Worm (Caenorhabditis elegans): ENCODE data around the gene srt-29.
A peak's percentile ranks its signal among the peaks of the same experiment; 100 is the strongest.

srt-29 gene

ce11 chrV:2718688-2719185 lies at the start of gene srt-29:
Gene srt-29 (minus strand): TSS chrV:2719135.
- no peak for TF ChIP-seq ama-1 (optimal IDR thresholded peaks at IDR 0.05)
- no peak for TF ChIP-seq hmbx-1 (tag; optimal IDR thresholded peaks at IDR 0.05)
- no peak for TF ChIP-seq ceh-13 (GFP tag; optimal IDR thresholded peaks at IDR 0.05)
- TF ChIP-seq sea-1 (GFP tag; conservative IDR thresholded peaks at IDR 0.05), result no peak
- TF ChIP-seq ceh-36 (tag; optimal IDR thresholded peaks at IDR 0.05), result no peak
- no peak for TF ChIP-seq hnd-1 (tag; optimal IDR thresholded peaks at IDR 0.05)

DNA sequence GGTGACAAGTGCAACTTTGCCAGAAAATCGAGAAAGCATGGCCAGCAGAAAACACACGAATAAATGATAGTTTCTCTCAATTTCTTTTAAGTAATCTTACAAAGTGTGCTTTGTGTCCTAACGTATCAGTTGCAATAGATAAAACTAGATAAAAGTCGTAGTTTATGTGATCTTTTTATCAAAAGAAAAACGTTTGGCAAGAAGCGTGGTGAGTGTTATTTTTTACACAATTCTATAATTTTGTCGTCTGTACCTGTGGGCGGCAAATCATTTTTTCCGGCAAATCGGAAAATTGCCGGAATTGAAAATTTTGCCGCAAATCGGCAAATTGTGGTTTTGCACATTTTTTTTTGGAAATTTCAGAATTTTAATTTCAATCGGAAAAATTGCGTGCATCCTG lies 48.5 kb upstream of the srt-29 start, which contains the start of gene R05D8.9:
Gene R05D8.9 (minus strand): TSS at position 101 of the 400 bp plus-strand sequence.
- TF ChIP-seq ceh-13 (GFP tag; optimal IDR thresholded peaks at IDR 0.05), result no peak
- no peak for TF ChIP-seq pes-1 (GFP tag; IDR thresholded peaks at IDR 0.05)
- no peak for TF ChIP-seq flt-1 (GFP tag; IDR thresholded peaks at IDR 0.05)
- no peak for TF ChIP-seq tra-4 (tag; optimal IDR thresholded peaks at IDR 0.05)
- no peak for TF ChIP-seq ets-7 (tag; optimal IDR thresholded peaks at IDR 0.05)

DNA sequence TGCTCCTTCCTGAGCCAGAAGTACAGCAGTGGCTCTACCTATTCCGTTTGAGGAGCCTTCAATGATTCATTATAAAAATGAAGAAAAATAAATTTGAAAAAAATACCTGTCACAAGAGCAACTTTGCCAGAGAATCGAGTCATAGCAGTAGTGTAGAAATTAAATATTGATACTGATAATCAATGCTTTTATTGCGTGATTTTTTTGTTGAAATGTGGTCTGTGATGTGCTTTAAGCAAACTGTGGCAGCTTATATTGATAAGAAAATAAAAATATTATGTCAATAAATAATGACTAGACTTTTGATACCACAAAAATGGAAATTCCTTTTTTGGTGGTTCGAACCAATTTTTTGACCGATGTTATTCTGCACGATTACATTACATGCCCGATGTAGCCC lies 46.1 kb upstream of the srt-29 start, which contains the start of gene dhs-14:
Gene dhs-14 (minus strand): TSS at position 149 of the 400 bp plus-strand sequence.
- TF ChIP-seq tbx-37 (GFP tag; conservative IDR thresholded peaks at IDR 0.05), result no peak
- TF ChIP-seq hnd-1 (tag; optimal IDR thresholded peaks at IDR 0.05), result no peak
- no peak for TF ChIP-seq B0310.2 (tag; optimal IDR thresholded peaks at IDR 0.05)
- TF ChIP-seq ets-7 (tag; optimal IDR thresholded peaks at IDR 0.05), result no peak
- TF ChIP-seq ceh-36 (tag; optimal IDR thresholded peaks at IDR 0.05), result no peak
- TF ChIP-seq F13C5.2 (tag; optimal IDR thresholded peaks at IDR 0.05), result no peak
- no peak for TF ChIP-seq scrt-1 (GFP tag; IDR thresholded peaks at IDR 0.05)
- TF ChIP-seq hmbx-1 (tag; optimal IDR thresholded peaks at IDR 0.05), result no peak
- TF ChIP-seq ceh-13 (GFP tag; optimal IDR thresholded peaks at IDR 0.05), result no peak
- TF ChIP-seq ama-1 (optimal IDR thresholded peaks at IDR 0.05), result no peak
- TF ChIP-seq aly-1 (tag; optimal IDR thresholded peaks at IDR 0.05), result no peak
- TF ChIP-seq sea-1 (GFP tag; conservative IDR thresholded peaks at IDR 0.05), result no peak
- no peak for TF ChIP-seq pes-1 (GFP tag; IDR thresholded peaks at IDR 0.05)
- no peak for TF ChIP-seq hmg-4 (GFP tag; optimal IDR thresholded peaks at IDR 0.05)
- no peak for TF ChIP-seq tra-4 (tag; optimal IDR thresholded peaks at IDR 0.05)
- TF ChIP-seq flt-1 (GFP tag; IDR thresholded peaks at IDR 0.05), result no peak

DNA sequence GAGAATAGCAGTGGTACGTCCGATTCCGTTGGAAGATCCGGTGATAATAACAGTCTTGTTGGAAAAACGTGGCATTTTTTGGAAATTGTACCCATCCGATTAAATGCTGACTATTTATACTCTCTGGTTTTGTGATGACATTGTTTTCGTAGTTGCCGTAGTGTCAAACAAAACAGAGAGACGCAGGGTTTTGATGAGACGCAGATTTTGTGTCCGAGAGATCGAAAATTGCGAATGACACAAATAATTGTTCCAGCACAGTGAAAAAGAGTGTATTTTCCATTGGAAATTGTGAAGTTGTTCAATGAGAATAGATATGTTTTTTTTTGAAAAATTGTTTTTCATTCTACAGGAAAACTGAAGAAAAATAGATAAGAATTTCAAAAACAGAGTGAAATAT lies 44.2 kb upstream of the srt-29 start, which contains the start of gene R05D8.7:
Gene R05D8.7 (minus strand): TSS at position 104 of the 400 bp plus-strand sequence.
- TF ChIP-seq tbx-11 (GFP tag; IDR thresholded peaks at IDR 0.05), result no peak
- no peak for TF ChIP-seq ceh-13 (GFP tag; optimal IDR thresholded peaks at IDR 0.05)
- TF ChIP-seq aly-1 (tag; optimal IDR thresholded peaks at IDR 0.05), result no peak
- TF ChIP-seq hnd-1 (tag; optimal IDR thresholded peaks at IDR 0.05), result no peak
- TF ChIP-seq hmbx-1 (tag; optimal IDR thresholded peaks at IDR 0.05), result no peak
- TF ChIP-seq flt-1 (GFP tag; IDR thresholded peaks at IDR 0.05), result no peak
- no peak for TF ChIP-seq F13C5.2 (tag; optimal IDR thresholded peaks at IDR 0.05)
- no peak for TF ChIP-seq sea-1 (GFP tag; conservative IDR thresholded peaks at IDR 0.05)
- TF ChIP-seq ets-7 (tag; optimal IDR thresholded peaks at IDR 0.05), result no peak
- no peak for TF ChIP-seq ceh-36 (tag; optimal IDR thresholded peaks at IDR 0.05)
- TF ChIP-seq tbx-37 (GFP tag; conservative IDR thresholded peaks at IDR 0.05), result no peak
- no peak for TF ChIP-seq scrt-1 (GFP tag; IDR thresholded peaks at IDR 0.05)
- TF ChIP-seq pes-1 (GFP tag; IDR thresholded peaks at IDR 0.05), result no peak
- TF ChIP-seq tra-4 (tag; optimal IDR thresholded peaks at IDR 0.05), result no peak
- no peak for TF ChIP-seq ama-1 (optimal IDR thresholded peaks at IDR 0.05)
- no peak for TF ChIP-seq hmg-4 (GFP tag; optimal IDR thresholded peaks at IDR 0.05)

DNA sequence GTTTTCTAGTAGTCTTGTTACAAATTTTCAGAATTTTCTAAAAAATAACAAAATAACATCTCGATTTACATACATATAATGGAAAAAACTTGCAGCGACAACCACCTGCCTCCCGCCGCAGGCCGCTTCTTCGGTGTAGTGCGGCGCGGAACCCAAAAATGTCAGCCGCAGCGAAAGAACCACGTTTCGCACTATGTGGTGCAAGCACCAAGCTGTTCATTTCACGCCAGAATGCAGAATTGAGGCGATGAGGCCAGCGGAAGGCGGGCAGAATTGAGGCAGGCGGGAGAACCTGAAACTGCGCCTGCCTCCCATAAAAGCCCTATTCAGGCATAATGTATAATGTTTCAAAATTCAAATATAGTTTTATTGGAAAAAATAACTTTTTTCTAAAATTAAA lies 42.5 kb upstream of the srt-29 start:
- 0 out of 2 replicates have a peak, but pooled peaks have one; percentile 35 for TF ChIP-seq tbx-11 (GFP tag; IDR thresholded peaks at IDR 0.05)
- TF ChIP-seq scrt-1 (GFP tag; IDR thresholded peaks at IDR 0.05), result no peak

- TF ChIP-seq tbx-11 (GFP tag; IDR thresholded peaks at IDR 0.05) (no peak), hmbx-1 (tag; optimal IDR thresholded peaks at IDR 0.05) (no peak), aly-1 (tag; optimal IDR thresholded peaks at IDR 0.05) (no peak), B0310.2 (tag; optimal IDR thresholded peaks at IDR 0.05) (no peak), hnd-1 (tag; optimal IDR thresholded peaks at IDR 0.05) (no peak), ceh-13 (GFP tag; optimal IDR thresholded peaks at IDR 0.05) (no peak), hmg-4 (GFP tag; optimal IDR thresholded peaks at IDR 0.05) (no peak), tra-4 (tag; optimal IDR thresholded peaks at IDR 0.05) (no peak), sea-1 (GFP tag; conservative IDR thresholded peaks at IDR 0.05) (no peak), pes-1 (GFP tag; IDR thresholded peaks at IDR 0.05) (no peak), tbx-37 (GFP tag; conservative IDR thresholded peaks at IDR 0.05) (no peak), ama-1 (optimal IDR thresholded peaks at IDR 0.05) (no peak), F13C5.2 (tag; optimal IDR thresholded peaks at IDR 0.05) (no peak)
These were observed 40.5 kb upstream of the srt-29 start, which contains the start of gene srg-58 for ce11 chrV:2759456-2759855. Gene srg-58 (minus strand): TSS chrV:2759556.

DNA sequence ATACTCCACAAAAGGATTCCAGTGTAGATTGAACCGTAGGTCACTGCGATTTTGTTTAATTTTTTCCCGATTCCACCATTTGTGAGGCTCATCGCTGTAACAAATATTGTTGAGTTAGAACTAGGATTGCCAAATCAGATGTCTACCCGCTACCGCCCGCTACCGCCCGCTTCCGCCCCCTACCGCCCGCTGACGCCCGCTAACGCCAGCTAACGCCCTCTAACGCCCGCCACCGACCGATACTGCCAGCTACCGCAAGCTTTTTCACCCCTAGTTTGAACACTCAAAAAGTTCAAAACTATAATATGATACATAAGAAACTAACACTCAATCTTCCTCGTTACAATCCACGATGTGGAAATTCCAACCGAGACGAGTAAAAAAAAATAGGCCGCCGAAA lies 39.5 kb upstream of the srt-29 start:
- no peak for TF ChIP-seq tra-4 (tag; optimal IDR thresholded peaks at IDR 0.05)

DNA sequence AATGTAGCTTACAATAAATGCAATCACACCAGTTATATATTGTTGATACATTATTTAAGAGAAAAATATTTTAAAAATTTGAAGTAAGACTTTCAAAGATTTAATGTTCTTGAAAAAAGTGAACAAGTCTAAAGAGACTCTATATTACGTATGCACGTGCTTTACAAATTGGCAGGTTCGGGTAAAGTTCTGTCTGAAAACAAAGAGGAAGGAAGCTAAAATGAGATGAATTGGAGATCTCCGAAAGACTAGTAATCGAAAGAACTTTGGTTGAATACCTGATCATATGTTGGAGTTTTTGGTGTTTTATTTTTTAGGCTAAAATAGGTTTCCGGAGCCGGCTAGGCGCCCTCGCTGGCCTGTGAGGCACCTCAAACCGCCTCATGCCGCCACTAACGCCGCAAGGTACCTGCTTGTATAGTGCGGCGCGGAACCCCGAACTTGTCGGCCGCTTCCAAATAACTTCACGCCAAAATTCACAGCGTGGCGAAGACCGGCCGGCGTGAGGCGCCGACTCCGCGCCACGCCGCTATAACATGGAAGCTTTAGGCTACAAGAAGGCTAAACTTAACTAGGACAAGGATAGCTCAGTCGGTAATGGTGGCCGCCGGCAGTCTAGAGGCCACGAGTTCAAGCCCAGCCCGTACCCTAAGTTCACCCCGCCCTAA lies 38.4 kb upstream of the srt-29 start, which contains the start of gene srx-28:
Gene srx-28 (minus strand): TSS at position 51 of the 668 bp plus-strand sequence.
- TF ChIP-seq hnd-1 (tag; optimal IDR thresholded peaks at IDR 0.05) (no peak), tbx-11 (GFP tag; IDR thresholded peaks at IDR 0.05) (no peak)

Measured in whole organism, early embryonic.